Worm (Caenorhabditis elegans) whole organism, late embryonic: ENCODE data around the gene C18B2.2.

ENCODE experiments used
- C08G9.2 ChIP-seq: sonication (generic microtip); optimal IDR thresholded peaks from 2 replicates; lab custom pipeline; 2016; ENCODE audit warnings: mild to moderate bottlenecking, missing genetic modification characterization, moderate library complexity, missing compliant biosample characterization
- C38D4.7 ChIP-seq: fragments of 200-800 bp; sonication (Bioruptor generic); optimal IDR thresholded peaks from 2 replicates; lab custom pipeline; 2018; ENCODE audit warnings: mild to moderate bottlenecking, missing genetic modification characterization, moderate library complexity, missing compliant biosample characterization
- F13H6.1 ChIP-seq: sonication (generic microtip); optimal IDR thresholded peaks from 2 replicates; lab custom pipeline; 2016; ENCODE audit warnings: missing genetic modification characterization, missing compliant biosample characterization
- K02D7.2 ChIP-seq: sonication (generic microtip); optimal IDR thresholded peaks from 2 replicates; lab custom pipeline; 2017; ENCODE audit warnings: mild to moderate bottlenecking, missing genetic modification characterization, missing compliant biosample characterization
- K09A11.1 ChIP-seq: sonication (generic microtip); optimal IDR thresholded peaks from 2 replicates; lab custom pipeline; 2017; ENCODE audit warnings: antibody characterized with exemption, mild to moderate bottlenecking, missing genetic modification characterization, missing compliant biosample characterization; ENCODE audit not compliant: insufficient read depth
- Y22D7AL.16 ChIP-seq: sonication (generic microtip); optimal IDR thresholded peaks from 2 replicates; lab custom pipeline; 2016; ENCODE audit warnings: missing genetic modification characterization, missing compliant biosample characterization
- ceh-14 ChIP-seq: sonication (generic microtip); optimal IDR thresholded peaks from 2 replicates; lab custom pipeline; 2016; ENCODE audit warnings: missing genotype, missing genetic modification characterization, missing compliant biosample characterization
- ceh-18 ChIP-seq: sonication (generic microtip); optimal IDR thresholded peaks from 2 replicates; lab custom pipeline; 2016; ENCODE audit warnings: missing genetic modification characterization, missing compliant biosample characterization
- ceh-19 ChIP-seq: fragments of 200-800 bp; sonication (Bioruptor generic); optimal IDR thresholded peaks from 2 replicates; lab custom pipeline; 2018; ENCODE audit warnings: mild to moderate bottlenecking, missing genetic modification characterization, missing compliant biosample characterization
- ceh-2 ChIP-seq: sonication (generic microtip); optimal IDR thresholded peaks from 2 replicates; lab custom pipeline; 2016; ENCODE audit warnings: missing genotype, missing genetic modification characterization, missing compliant biosample characterization
- ceh-24 ChIP-seq: sonication (generic microtip); optimal IDR thresholded peaks from 2 replicates; lab custom pipeline; 2016; ENCODE audit warnings: mild to moderate bottlenecking, missing genetic modification characterization, missing compliant biosample characterization
- ceh-30 ChIP-seq: fragments of 150-350 bp; optimal IDR thresholded peaks from 2 replicates; lab custom pipeline; 2014; ENCODE audit warnings: missing biosample characterization, missing genetic modification characterization
- ceh-34 ChIP-seq: sonication (generic microtip); optimal IDR thresholded peaks from 2 replicates; lab custom pipeline; 2016; ENCODE audit warnings: mild to moderate bottlenecking, missing genetic modification characterization, missing compliant biosample characterization
- ceh-6 ChIP-seq: fragments of 200-800 bp; sonication (Bioruptor generic); optimal IDR thresholded peaks from 2 replicates; lab custom pipeline; 2018; ENCODE audit warnings: mild to moderate bottlenecking, missing genetic modification characterization, missing compliant biosample characterization
- ceh-9 ChIP-seq: sonication (generic microtip); optimal IDR thresholded peaks from 2 replicates; lab custom pipeline; 2016; ENCODE audit warnings: mild to moderate bottlenecking, missing genetic modification characterization, inconsistent platforms, missing compliant biosample characterization
- dmd-4 ChIP-seq: sonication (generic microtip); optimal IDR thresholded peaks from 2 replicates; lab custom pipeline; 2016; ENCODE audit warnings: borderline replicate concordance, missing genetic modification characterization, missing compliant biosample characterization
- dve-1 ChIP-seq: sonication (generic microtip); optimal IDR thresholded peaks from 2 replicates; lab custom pipeline; 2017; ENCODE audit warnings: antibody characterized with exemption, mild to moderate bottlenecking, missing genetic modification characterization, missing compliant biosample characterization
- elt-2 ChIP-seq: sonication (generic microtip); optimal IDR thresholded peaks from 2 replicates; lab custom pipeline; 2016; ENCODE audit warnings: missing genetic modification reagents, missing genetic modification characterization, missing compliant biosample characterization
- fkh-10 ChIP-seq: fragments of 150-350 bp; optimal IDR thresholded peaks from 2 replicates; lab custom pipeline; 2014; ENCODE audit warnings: missing biosample characterization, missing genetic modification reagents, missing genetic modification characterization
- fkh-6 ChIP-seq: sonication (generic microtip); optimal IDR thresholded peaks from 2 replicates; lab custom pipeline; 2016; ENCODE audit warnings: missing genetic modification characterization, missing compliant biosample characterization
- hlh-6 ChIP-seq: sonication (generic microtip); optimal IDR thresholded peaks from 2 replicates; lab custom pipeline; 2016; ENCODE audit warnings: missing genotype, missing genetic modification characterization, missing compliant biosample characterization
- madf-2 ChIP-seq: sonication (generic microtip); optimal IDR thresholded peaks from 2 replicates; lab custom pipeline; 2017; ENCODE audit warnings: missing genetic modification characterization, missing compliant biosample characterization
- nhr-11 ChIP-seq: fragments of 150-350 bp; optimal IDR thresholded peaks from 2 replicates; lab custom pipeline; 2014; ENCODE audit warnings: missing biosample characterization, missing genetic modification characterization
- pag-3 ChIP-seq: sonication (generic microtip); optimal IDR thresholded peaks from 2 replicates; lab custom pipeline; 2016; ENCODE audit warnings: missing compliant biosample characterization, missing genetic modification characterization, borderline replicate concordance
- pat-9 ChIP-seq: fragments of 200-800 bp; sonication (Bioruptor generic); optimal IDR thresholded peaks from 2 replicates; lab custom pipeline; 2018; ENCODE audit warnings: mild to moderate bottlenecking, missing genetic modification characterization, moderate library complexity, missing compliant biosample characterization
- pha-2 ChIP-seq: sonication (generic microtip); optimal IDR thresholded peaks from 2 replicates; lab custom pipeline; 2017; ENCODE audit warnings: mild to moderate bottlenecking, missing genetic modification characterization, missing compliant biosample characterization
- pha-4 ChIP-seq: fragments of 150-350 bp; optimal IDR thresholded peaks from 2 replicates; lab custom pipeline; 2018; ENCODE audit warnings: missing biosample characterization, missing genetic modification reagents, missing genetic modification characterization
- pqm-1 ChIP-seq: sonication (generic microtip); optimal IDR thresholded peaks from 2 replicates; lab custom pipeline; 2016; ENCODE audit warnings: missing genetic modification characterization, missing compliant biosample characterization
- rnt-1 ChIP-seq: sonication (generic microtip); optimal IDR thresholded peaks from 2 replicates; lab custom pipeline; 2016; ENCODE audit warnings: missing genetic modification characterization, missing compliant biosample characterization
- sdc-2 ChIP-seq: sonication (generic microtip); optimal IDR thresholded peaks from 2 replicates; lab custom pipeline; 2016; ENCODE audit warnings: missing genotype, missing genetic modification characterization, missing compliant biosample characterization
- sox-2 ChIP-seq: fragments of 200-800 bp; sonication (Bioruptor generic); IDR thresholded peaks from 2 replicates; pipeline ENCODE4 v1.3.6; 2022; ENCODE audit warnings: missing genetic modification reagents, missing genetic modification characterization, missing compliant biosample characterization
- sox-4 ChIP-seq: sonication (generic microtip); optimal IDR thresholded peaks from 2 replicates; lab custom pipeline; 2017; ENCODE audit warnings: mild to moderate bottlenecking, missing genetic modification characterization, inconsistent platforms, missing compliant biosample characterization
- unc-3 ChIP-seq, 2 experiments: fragments of 200-800 bp in 1 of 2; sonication (Bioruptor generic) in 1 of 2; sonication (generic microtip) in 1 of 2; conservative IDR thresholded peaks in 1 of 2; optimal IDR thresholded peaks in 1 of 2; 2 replicates each; pipeline versions ENCODE4 v1.3.6 to Lab custom; 2016 to 2022; ENCODE audit warnings: missing compliant biosample characterization in 2 of 2, missing genetic modification characterization in 2 of 2, missing genetic modification reagents in 1 of 2
- unc-55 ChIP-seq: sonication (generic microtip); optimal IDR thresholded peaks from 2 replicates; lab custom pipeline; 2017; ENCODE audit warnings: missing biosample characterization, missing genetic modification reagents, missing genetic modification characterization
- zip-5 ChIP-seq: sonication (generic microtip); optimal IDR thresholded peaks from 2 replicates; lab custom pipeline; 2016; ENCODE audit warnings: missing genetic modification characterization, missing compliant biosample characterization
- ztf-16 ChIP-seq: sonication (generic microtip); optimal IDR thresholded peaks from 2 replicates; lab custom pipeline; 2017; ENCODE audit warnings: missing genetic modification characterization, missing compliant biosample characterization

C18B2.2 gene

DNA sequence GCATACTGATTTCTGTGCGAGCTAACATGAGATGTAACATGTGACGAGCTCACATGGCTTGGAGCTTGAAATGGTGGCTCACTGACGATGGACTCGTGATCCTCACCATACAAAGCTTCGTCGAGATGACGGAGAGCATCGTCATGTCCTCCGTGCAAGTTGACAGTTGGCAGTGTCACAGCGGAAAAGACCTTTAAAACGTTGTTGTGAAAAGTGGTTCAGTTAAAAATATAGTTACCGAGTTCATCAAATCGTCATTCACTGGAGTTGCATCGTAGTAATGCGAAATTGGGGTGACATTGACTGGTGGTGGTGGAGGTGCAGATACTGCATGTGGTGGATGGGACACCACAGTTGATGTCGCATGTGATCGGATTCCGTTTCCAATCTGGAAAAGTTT is 12.8 kb upstream of the C18B2.2 start:
- TF ChIP-seq unc-3 (GFP tag; conservative IDR thresholded peaks at IDR 0.05; lab: Robert Waterston, UW) (no peak), unc-3 (tag; optimal IDR thresholded peaks at IDR 0.05; lab: Kevin White, UChicago) (no peak), K09A11.1 (tag; lab: Kevin White, UChicago) (no peak), pat-9 (tag; lab: Kevin White, UChicago) (no peak), ceh-2 (tag; lab: Kevin White, UChicago) (no peak)

DNA sequence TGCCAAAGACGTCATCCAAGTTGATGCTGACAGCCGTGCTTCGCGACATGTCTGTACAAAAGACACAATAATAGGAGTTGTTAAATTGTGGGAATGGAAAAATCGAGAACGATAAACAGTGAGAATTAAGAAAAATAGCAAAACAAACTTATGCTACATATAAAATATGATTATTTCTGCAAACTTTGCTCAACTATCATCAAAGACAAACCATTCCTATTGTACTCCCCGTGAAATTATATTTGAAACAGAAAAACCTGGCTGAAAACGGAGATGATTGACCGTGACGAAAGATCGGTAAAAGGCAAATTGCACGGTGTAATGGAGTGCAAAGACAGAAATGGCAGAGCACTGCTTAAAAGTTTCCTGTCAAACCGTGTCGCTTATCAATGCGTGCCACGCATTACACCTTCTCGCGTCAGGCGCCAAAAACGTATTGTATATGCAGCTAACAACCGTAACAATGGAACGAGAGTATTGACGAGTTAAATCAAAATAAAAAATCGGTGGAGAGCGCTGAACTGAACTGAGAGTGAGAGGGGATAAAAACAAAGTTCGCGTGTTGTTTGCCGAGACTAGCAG is 12.1 kb upstream of the C18B2.2 start, which contains the start of gene C18B2.5:
C18B2.5 (minus strand) TSS at position 51 of the 582 bp plus-strand sequence.
- TF ChIP-seq unc-3 (GFP tag; conservative IDR thresholded peaks at IDR 0.05; lab: Robert Waterston, UW) (no peak), unc-3 (tag; optimal IDR thresholded peaks at IDR 0.05; lab: Kevin White, UChicago) (no peak), ceh-19 (GFP tag; lab: Kevin White, UChicago) (no peak), ceh-2 (tag; lab: Kevin White, UChicago) (no peak), rnt-1 (tag; lab: Kevin White, UChicago) (no peak), ztf-16 (tag; lab: Kevin White, UChicago) (no peak)

DNA sequence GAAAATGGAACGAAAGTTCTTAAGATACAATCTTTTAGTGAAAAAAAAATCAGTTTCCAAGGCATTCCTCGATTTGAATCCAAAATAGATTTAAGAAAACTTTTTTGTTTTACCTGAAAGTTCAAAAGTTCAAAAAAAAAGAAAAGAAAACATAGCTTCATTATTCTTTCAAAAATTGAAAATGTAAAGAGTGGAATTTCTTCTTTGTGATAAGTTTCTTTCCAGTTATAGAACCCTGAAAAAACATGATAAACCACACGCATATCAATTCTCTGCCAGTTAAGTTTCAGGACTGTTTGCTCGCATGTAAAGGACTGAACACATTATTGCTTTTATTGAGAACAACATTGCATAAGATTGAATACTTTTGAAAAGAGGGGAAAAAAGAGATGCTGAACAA is 11.5 kb upstream of the C18B2.2 start:
- TF ChIP-seq ztf-16 (tag; lab: Kevin White, UChicago) (no peak), dmd-4 (tag; lab: Kevin White, UChicago) (no peak), F13H6.1 (tag; lab: Kevin White, UChicago) (no peak), elt-2 (tag; lab: Kevin White, UChicago) (no peak), fkh-6 (tag; lab: Kevin White, UChicago) (no peak), pat-9 (tag; lab: Kevin White, UChicago) (no peak), ceh-34 (tag; lab: Kevin White, UChicago) (no peak), C08G9.2 (tag; lab: Kevin White, UChicago) (no peak), ceh-14 (tag; lab: Kevin White, UChicago) (no peak), K09A11.1 (tag; lab: Kevin White, UChicago) (no peak), dve-1 (no peak), sdc-2 (tag; lab: Kevin White, UChicago) (no peak), madf-2 (tag; lab: Kevin White, UChicago) (no peak), nhr-11 (no peak), hlh-6 (tag; lab: Kevin White, UChicago) (no peak), zip-5 (tag; lab: Kevin White, UChicago) (no peak), fkh-10 (no peak)

DNA sequence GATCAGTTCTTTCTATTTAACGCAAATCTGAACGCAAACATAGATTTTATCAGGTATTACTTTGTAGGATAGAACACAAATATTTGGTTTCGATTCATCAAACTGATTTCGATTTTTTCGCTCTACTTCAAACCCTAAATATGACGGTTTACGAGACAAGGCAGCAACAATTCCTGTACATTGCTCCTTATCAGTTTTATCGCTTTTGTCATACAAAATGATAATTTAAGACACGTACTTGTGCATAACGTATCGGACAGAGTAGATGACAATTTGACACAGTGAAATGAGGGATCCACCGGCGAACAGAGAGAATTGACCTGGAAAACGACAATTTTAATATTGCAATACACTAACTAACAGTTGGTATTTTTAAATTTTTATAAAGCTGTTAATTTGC is 9.6 kb upstream of the C18B2.2 start:
- TF ChIP-seq pha-4 (tag; lab: Kevin White, UChicago): no peak
- TF ChIP-seq fkh-6 (tag; lab: Kevin White, UChicago): no peak
- TF ChIP-seq C08G9.2 (tag; lab: Kevin White, UChicago): no peak
- TF ChIP-seq elt-2 (tag; lab: Kevin White, UChicago): peak; percentile 78
- TF ChIP-seq ceh-6 (GFP tag; lab: Kevin White, UChicago): no peak
- TF ChIP-seq pha-2 (tag; lab: Kevin White, UChicago): no peak
- TF ChIP-seq sox-2 (GFP tag; lab: Robert Waterston, UW): no peak

DNA sequence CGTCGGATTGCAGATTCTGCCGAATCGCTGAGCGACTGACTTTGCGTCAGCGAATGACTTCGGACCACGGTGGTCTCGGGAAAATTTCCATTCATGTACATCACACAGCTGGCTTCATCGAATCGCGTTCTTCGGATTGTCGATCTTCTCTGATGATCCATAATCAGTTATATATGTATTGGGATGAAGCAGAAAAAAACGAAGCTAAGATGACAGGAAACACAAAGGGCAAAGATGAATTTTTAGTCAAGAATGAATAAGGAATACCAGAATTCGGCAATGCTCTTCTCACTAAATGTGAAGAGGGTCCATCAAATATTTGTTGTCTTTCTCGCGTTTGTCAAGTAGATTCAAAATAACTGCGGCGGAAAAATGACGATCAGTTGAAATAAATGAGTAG is 6.0 kb upstream of the C18B2.2 start, which contains the start of gene del-9:
del-9 (minus strand) TSS at position 101 of the 400 bp plus-strand sequence.
- TF ChIP-seq pqm-1 (tag; lab: Kevin White, UChicago) (no peak), sox-4 (tag; lab: Kevin White, UChicago) (no peak), ceh-9 (tag; lab: Kevin White, UChicago) (no peak), unc-55 (GFP tag; lab: Kevin White, UChicago) (no peak), C38D4.7 (GFP tag; lab: Kevin White, UChicago) (no peak), ceh-24 (tag; lab: Kevin White, UChicago) (no peak), pag-3 (tag; lab: Kevin White, UChicago) (no peak), Y22D7AL.16 (tag; lab: Kevin White, UChicago) (no peak), ceh-18 (tag; lab: Kevin White, UChicago) (no peak), K02D7.2 (tag; lab: Kevin White, UChicago) (no peak), pha-4 (tag; lab: Kevin White, UChicago) (no peak), zip-5 (tag; lab: Kevin White, UChicago) (no peak), ceh-30 (no peak), ztf-16 (tag; lab: Kevin White, UChicago) (no peak), ceh-34 (tag; lab: Kevin White, UChicago) (no peak)
- TF ChIP-seq, all 69 proteins: peak for 0
